Fruit fly (Drosophila melanogaster): ENCODE data around the gene Smug.

The Smug gene

DNA sequence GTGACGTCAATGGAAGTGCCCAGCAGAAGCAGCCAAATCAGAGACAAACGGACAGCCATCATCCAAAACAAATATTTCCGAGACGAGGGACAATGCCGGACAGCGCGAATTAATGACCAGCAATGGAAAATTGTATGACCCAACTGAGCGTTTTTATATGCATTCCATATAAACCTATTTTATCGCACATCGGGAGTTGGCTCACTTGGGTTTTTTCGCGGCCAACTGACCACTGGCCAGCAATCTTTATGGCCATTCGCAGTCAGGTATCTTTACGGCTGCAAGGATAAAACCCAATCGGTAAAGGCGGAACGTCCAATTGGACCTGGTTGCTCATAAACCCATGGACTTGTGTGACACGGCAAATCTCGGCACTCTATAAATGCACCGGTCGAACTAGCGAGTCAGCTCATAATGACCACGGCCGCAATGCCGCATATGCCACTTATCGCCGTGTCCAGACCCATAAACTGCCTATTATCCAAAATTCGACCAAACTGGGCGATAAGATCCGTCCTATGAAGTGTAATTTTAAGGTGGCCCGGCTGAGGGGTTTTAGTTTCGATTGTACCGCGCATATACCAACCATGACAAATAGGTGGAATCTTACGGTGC lies 18.2 kb upstream of the Smug start, which contains the start of the genes CG4053 and CG31266:
Gene CG4053, minus strand, starts transcription at position 101 of the 615 bp plus-strand sequence.
Gene CG31266, plus strand, starts transcription at position 565 of the 615 bp plus-strand sequence.
- no peak for TF ChIP-seq noc (tag; optimal IDR thresholded peaks at IDR 0.05)

DNA sequence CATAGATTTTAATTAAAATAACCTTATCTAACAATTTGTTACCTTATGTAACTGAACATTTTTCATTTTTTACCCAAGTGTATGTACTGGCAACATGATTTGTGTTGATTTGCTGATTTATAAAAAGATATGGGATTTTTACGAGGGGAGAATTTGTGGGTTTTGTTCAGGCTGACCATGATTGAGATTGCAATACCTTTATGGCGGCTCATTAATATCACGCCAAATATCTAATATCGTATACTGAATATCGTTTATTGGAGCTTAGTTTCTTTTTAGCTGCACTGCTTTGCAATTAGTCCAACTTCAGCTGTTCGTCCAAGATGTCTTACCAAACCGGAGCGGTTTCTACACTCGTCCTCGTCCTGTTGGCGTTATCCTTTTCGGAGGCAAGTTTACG lies 16.5 kb upstream of the Smug start, which contains the start of gene CG31267:
Gene CG31267, plus strand, starts transcription at position 301 of the 400 bp plus-strand sequence.
- TF ChIP-seq noc (tag; optimal IDR thresholded peaks at IDR 0.05): no peak

DNA sequence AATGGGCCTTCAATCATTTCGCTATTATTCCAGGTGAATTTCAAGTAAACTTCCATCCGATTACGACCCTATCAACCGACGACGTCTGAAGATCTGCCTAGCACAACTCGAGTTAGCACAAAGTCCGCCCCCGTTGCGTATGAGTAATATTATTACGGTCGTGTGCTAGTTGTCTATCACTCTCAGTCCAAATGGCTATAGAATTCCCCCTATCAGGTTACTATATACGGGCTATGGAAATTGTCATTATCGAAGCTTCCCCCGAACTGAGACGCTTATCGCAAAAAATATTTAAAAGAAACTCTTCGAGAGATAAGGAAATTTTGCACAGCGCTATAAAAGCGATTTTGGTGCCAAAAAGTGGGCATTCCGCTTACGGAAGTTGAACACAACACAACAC lies 14.6 kb upstream of the Smug start, which contains the start of gene CG5246:
Gene CG5246, plus strand, starts transcription at position 365 of the 400 bp plus-strand sequence.
- TF ChIP-seq noc (tag; optimal IDR thresholded peaks at IDR 0.05): peak; percentile 12

DNA sequence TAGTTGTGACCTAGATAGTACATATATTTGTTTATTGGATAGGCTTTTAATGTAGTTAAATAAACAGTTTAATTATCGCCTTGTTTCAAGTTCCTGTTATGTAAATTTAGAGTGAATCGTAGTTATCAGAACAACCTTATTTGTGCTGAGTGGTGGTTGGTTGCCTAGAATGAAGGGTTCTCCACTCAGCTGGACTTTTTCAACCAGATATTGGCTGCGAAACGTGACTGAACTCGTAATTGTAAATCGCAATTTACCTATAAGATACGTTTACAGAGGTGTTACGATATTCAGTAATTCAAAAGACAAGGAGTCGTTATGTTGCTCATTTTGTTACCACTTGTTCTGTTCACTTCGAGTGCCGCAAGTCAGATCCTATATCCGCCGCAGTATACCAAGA lies 12.8 kb upstream of the Smug start, which contains the start of gene CG5255:
Gene CG5255, plus strand, starts transcription at position 301 of the 400 bp plus-strand sequence.
- TF ChIP-seq noc (tag; optimal IDR thresholded peaks at IDR 0.05): no peak

DNA sequence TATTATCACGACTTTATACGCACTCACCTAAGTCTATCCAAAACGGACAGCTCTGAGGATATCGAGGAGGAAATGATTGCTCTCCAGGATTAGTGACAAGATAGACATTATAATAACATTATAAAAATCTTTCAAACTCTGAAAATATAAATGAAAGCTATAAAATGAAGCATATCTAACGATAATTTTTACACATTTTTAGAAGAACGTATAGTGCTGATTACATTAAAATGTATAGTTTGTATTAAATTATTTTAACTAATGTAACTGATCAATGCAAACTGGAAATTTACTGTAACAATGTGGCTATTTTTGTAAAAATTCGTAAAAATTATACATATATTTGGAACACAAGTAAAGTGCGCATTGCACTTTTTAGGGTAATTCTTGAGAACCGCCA lies 11.7 kb upstream of the Smug start, which contains the start of gene CG5265:
Gene CG5265, plus strand, starts transcription at position 301 of the 400 bp plus-strand sequence.
- no peak for TF ChIP-seq noc (tag; optimal IDR thresholded peaks at IDR 0.05)

DNA sequence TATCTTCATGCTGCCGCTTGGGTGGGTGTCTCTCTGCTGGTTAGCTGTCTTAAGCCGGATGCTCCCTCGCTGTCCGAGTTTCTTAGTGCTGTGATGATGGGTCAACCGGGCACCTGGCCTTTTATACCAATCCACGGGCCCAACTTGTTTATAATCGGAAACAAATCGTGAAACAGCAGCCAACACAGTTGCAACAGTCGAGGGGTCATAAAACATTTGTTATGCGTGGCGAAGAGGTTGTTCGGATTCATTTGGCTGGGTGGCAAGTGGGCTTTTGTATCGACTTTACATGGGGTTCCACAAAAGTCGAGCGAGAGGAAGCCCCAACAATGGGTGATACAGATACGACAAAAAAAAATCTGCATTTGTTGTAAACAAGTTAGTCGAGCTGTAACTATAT lies 8.1 kb upstream of the Smug start, which contains the start of gene TwdlW:
Gene TwdlW, minus strand, starts transcription at position 101 of the 400 bp plus-strand sequence.
- no peak for TF ChIP-seq noc (tag; optimal IDR thresholded peaks at IDR 0.05)

DNA sequence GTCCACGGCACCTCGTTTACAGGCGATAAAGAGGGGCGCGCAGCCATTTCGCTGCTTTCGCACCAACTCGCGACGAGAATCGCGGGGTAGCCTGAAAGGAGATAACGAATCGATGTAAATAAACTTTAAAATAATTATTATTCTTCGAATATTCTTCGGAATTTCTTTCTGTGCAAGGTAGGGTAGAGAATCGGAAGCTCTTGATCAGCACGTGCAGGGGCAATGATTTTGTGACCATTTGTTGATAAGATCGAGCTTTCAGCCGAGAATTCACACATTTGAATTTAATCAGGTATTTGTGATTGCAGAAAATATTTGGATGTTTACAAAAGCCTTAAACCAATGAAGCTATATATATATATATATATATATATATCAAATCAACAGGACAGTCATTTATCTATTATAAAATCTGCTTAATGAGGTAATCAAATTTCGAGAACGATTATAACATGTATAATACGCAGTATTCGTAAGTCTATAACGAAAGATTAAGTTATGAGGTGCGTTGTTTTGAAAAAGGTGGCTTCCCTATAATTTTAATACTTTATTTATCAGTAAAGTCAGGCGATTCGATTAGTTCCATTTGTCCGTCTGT lies 2.6 kb upstream of the Smug start:
- no peak for TF ChIP-seq noc (tag; optimal IDR thresholded peaks at IDR 0.05)

DNA sequence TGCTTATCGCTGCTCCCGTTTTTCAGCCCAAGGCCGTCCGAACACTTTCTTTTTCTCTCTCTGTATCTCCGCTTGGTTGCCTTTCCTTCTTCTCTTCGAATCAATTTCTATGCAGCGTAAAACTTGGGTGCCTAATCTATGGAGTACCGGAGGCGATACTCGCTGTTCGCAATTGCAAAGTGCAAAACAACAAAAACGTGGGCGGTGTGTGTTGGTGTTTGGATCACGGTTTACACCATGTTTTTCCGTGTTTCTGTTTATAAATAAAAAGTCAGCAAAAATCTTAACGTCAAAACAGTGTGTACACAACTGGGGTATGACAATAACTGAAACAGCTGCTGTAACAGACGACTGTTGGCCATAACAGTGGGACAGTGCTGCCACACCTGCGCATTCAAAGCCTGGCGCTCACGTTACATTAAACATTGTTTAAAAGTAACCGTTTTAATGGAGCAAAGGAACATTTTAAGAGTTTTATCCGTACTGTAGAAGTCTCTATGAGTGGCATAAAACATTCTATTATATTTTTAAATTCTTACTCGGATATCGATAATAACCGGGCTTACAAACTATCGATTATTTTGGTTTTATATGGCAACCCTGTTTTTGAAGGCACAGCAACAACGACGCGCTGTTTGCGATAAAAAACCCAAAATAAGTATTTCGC lies 1.2 kb upstream of the Smug start, which contains the start of the genes m-cup and Det:
Gene m-cup, minus strand, starts transcription at position 333 of the 667 bp plus-strand sequence.
Gene Det, plus strand, starts transcription at position 588 of the 667 bp plus-strand sequence.
- no peak for TF ChIP-seq noc (tag; optimal IDR thresholded peaks at IDR 0.05)

DNA sequence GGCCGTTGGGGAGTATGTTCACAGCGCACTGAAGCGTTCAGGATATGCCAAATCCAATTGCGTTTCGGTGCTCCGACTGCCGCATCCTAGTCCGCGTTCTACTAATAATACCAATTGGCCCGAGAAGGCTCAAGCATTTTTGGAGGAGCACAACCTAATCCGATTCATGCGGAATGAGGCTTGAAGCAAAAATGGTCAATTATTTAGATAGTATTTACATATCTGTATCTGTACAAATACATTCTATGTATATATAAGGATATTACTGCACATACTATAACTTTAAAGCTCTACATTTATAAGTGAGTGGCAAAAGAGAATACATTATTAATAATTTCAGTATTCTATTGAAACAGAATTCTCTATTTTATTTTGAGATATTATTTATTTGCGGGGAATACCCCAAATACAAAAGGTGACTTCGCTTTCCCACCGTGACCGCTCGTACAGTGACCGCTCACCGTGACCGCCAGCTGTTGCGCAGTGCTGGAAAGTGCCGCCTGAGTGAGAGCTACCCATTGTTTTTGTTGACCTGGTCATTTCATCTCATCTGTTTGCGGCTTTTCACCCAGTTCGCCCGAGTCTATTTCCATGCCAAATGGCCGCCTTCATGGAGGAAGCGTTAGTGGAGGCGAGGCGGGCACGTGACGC lies 1.1 kb downstream of the Smug start, which contains the start of gene CG5292:
Gene CG5292, plus strand, starts transcription at position 486 of the 651 bp plus-strand sequence.
- TF ChIP-seq noc (tag; optimal IDR thresholded peaks at IDR 0.05): no peak

DNA sequence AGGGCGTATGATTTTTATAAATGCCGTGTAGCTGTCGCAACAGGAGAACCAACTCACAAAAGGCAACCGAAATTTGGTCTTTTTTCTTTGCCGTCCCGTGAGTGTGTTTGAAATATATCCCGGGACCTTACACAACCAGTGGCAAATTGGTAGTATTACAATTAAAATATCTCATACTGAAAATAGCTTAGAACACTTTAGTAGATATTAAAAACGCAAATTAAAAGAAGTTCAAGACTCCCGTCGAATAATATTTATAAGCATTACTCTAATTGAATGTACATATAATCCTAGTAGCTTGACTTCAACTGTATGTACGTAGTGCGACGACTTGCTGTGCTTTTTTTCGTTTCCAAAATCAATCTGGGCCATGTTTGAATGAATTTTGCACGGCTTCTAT lies 27.8 kb downstream of the Smug start:
- TF ChIP-seq noc (tag; optimal IDR thresholded peaks at IDR 0.05): no peak

DNA sequence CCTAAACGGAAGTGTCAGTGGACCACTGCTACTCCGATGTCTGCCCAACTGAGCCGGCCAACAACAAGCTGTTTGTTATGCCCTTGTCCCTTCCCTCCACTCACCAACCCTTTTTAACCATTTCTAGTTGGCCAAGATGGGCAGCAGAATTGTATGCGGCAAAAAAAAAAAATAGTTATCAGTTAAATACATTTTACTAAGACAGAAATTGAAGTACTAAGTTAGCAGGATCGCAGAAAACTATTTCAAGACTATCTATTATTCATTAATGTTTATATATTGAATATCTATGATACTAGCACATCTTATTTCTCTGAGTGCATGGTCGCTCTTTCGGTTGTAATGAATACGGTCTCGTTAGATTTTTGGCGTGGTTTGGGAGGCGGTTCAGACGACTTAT lies 41.6 kb downstream of the Smug start:
- TF ChIP-seq noc (tag; optimal IDR thresholded peaks at IDR 0.05): no peak

DNA sequence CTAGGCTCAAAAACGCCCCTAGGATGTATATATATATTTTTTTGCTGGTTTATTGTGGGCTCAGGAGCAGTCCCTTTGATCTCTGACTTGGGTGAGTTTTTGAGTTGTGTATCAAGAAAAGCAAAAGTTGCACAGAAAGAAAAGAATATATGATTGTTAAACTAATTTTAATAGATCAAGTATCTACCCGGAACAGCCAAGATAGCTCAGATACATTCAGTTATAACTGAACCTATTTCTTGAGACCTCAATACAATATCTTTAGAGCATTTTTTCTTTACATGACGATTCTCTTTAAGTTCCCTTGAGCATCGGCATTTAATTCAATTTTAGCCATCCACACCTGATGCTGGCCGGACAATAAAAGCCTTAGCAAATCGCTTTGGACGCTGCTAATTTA lies 43.3 kb downstream of the Smug start:
- no peak for TF ChIP-seq noc (tag; optimal IDR thresholded peaks at IDR 0.05)

DNA sequence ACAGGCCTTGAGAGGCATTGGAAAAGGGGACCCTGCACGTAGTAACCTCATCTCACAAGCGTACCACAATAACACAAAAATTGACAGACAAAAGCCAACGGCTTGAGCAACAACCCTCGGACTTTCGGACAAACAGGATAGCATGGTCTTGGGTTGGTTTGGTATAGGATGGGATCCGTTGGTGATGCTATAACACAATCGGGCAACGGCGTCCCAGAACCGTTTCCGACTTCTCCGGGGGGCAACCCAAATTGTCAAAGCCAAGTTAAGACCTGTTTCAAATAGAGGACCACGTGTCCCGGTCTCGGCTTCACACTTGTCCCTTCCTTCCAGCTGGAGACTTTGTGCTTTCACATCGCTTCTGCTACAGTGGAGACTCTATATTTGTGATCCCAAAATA lies 47.2 kb downstream of the Smug start:
- TF ChIP-seq noc (tag; optimal IDR thresholded peaks at IDR 0.05): no peak
